Fruit fly (Drosophila melanogaster): ENCODE results near the gene CG6418.

CG6418 gene

dm6 chr3L:10878842-10879241 lies at the start of gene CG6418, which contains the start of gene Blos4 (continued):
- no peak for TF ChIP-seq Atf-2 (GFP tag; optimal IDR thresholded peaks at IDR 0.05)
- TF ChIP-seq CG14710 (tag; optimal IDR thresholded peaks at IDR 0.05): peak; percentile 100
- peak; percentile 43 for TF ChIP-seq trem (tag; optimal IDR thresholded peaks at IDR 0.05)
- no peak for TF ChIP-seq Doc3 (GFP tag; IDR thresholded peaks at IDR 0.05; ENCODE audit: partially characterized antibody)
- no peak for TF ChIP-seq zen2 (GFP tag; IDR thresholded peaks at IDR 0.05; ENCODE audit: partially characterized antibody)
- TF ChIP-seq HmgD (GFP tag; optimal IDR thresholded peaks at IDR 0.05): peak; percentile 4
- peak; percentile 62 for TF ChIP-seq CG13287 (GFP tag; IDR thresholded peaks at IDR 0.05; ENCODE audit: partially characterized antibody)
- peak; percentile 95 for TF ChIP-seq CG4617 (GFP tag; optimal IDR thresholded peaks at IDR 0.05; ENCODE audit: borderline replicate concordance)
- TF ChIP-seq CG17829 (tag; optimal IDR thresholded peaks at IDR 0.05): peak; percentile 0
- peak; percentile 96 for TF ChIP-seq stwl (tag; optimal IDR thresholded peaks at IDR 0.05)
- TF ChIP-seq BEAF-32 (GFP tag; optimal IDR thresholded peaks at IDR 0.05): peak; percentile 17
- peak; percentile 46; the same call in 1 of the 2 replicates for TF ChIP-seq Scr (GFP tag; IDR thresholded peaks at IDR 0.05; ENCODE audit: partially characterized antibody)
- no peak for TF ChIP-seq lbe (GFP tag; optimal IDR thresholded peaks at IDR 0.05)
- no peak for TF ChIP-seq lilli (GFP tag; optimal IDR thresholded peaks at IDR 0.05)
- TF ChIP-seq CG3847 (GFP tag; IDR thresholded peaks at IDR 0.05): peak; percentile 60
- 0 out of 3 replicates have a peak, but pooled peaks have one; percentile 41 for TF ChIP-seq CG14860 (GFP tag; IDR thresholded peaks at IDR 0.05; ENCODE audit: partially characterized antibody)
- TF ChIP-seq CG13296 (GFP tag; optimal IDR thresholded peaks at IDR 0.05): no peak
- peak; percentile 56 for TF ChIP-seq Bgb (GFP tag; IDR thresholded peaks at IDR 0.05; ENCODE audit: partially characterized antibody)
- TF ChIP-seq sim (GFP tag; IDR thresholded peaks at IDR 0.05): no peak
- peak; percentile 41 for TF ChIP-seq nmo (GFP tag; optimal IDR thresholded peaks at IDR 0.05)
- TF ChIP-seq MBD-R2 (GFP tag; IDR thresholded peaks at IDR 0.05): peak; percentile 97
- peak; percentile 46 for TF ChIP-seq HmgZ (tag; optimal IDR thresholded peaks at IDR 0.05)
- no peak for TF ChIP-seq Gsc (GFP tag; IDR thresholded peaks at IDR 0.05)
- no peak for TF ChIP-seq pita (GFP tag; optimal IDR thresholded peaks at IDR 0.05)
- no peak for TF ChIP-seq ken (GFP tag; IDR thresholded peaks at IDR 0.05)
- no peak for TF ChIP-seq gce (GFP tag; IDR thresholded peaks at IDR 0.05)
- TF ChIP-seq ara (GFP tag; IDR thresholded peaks at IDR 0.05): no peak
- TF ChIP-seq CG6689 (GFP tag; IDR thresholded peaks at IDR 0.05): no peak
- TF ChIP-seq YL-1 (GFP tag; optimal IDR thresholded peaks at IDR 0.05): peak; percentile 39
- peak; percentile 70 for TF ChIP-seq CG6791 (GFP tag; IDR thresholded peaks at IDR 0.05; ENCODE audit: partially characterized antibody)
- TF ChIP-seq Pdp1 (GFP tag; optimal IDR thresholded peaks at IDR 0.05): no peak
- peak; percentile 44; the same call in 1 of the 2 replicates for TF ChIP-seq amos (GFP tag; IDR thresholded peaks at IDR 0.05; ENCODE audit: partially characterized antibody)
- TF ChIP-seq Dp (GFP tag; optimal IDR thresholded peaks at IDR 0.05): peak; percentile 77
- no peak for TF ChIP-seq Eip74EF (GFP tag; optimal IDR thresholded peaks at IDR 0.05)
- TF ChIP-seq slp2 (GFP tag; optimal IDR thresholded peaks at IDR 0.05): no peak
- TF ChIP-seq CG15479 (GFP tag; optimal IDR thresholded peaks at IDR 0.05): no peak
- TF ChIP-seq D19A (tag; optimal IDR thresholded peaks at IDR 0.05): no peak
- peak; percentile 54; the same call in 1 of the 2 replicates for TF ChIP-seq ato (GFP tag; IDR thresholded peaks at IDR 0.05; ENCODE audit: partially characterized antibody)
- TF ChIP-seq Spps (tag; optimal IDR thresholded peaks at IDR 0.05): no peak
- TF ChIP-seq hbn (GFP tag; IDR thresholded peaks at IDR 0.05; ENCODE audit: partially characterized antibody): 0 out of 2 replicates have a peak, but pooled peaks have one; percentile 43
- peak; percentile 54; the same call in 2 of the 3 replicates for TF ChIP-seq CG34224 (GFP tag; IDR thresholded peaks at IDR 0.05; ENCODE audit: partially characterized antibody)
- TF ChIP-seq HLH4C (GFP tag; IDR thresholded peaks at IDR 0.05; ENCODE audit: partially characterized antibody): no peak
